Worm (Caenorhabditis elegans): ENCODE measurements around the gene chil-3.

- TF ChIP-seq pha-4 (GFP tag; IDR thresholded peaks at IDR 0.05) = no peak
- TF ChIP-seq pha-4 (tag; optimal IDR thresholded peaks at IDR 0.05) = no peak
- no peak for TF ChIP-seq F49E8.2 (tag; optimal IDR thresholded peaks at IDR 0.05; ENCODE audit: borderline replicate concordance)
- TF ChIP-seq F37D6.2 (tag; optimal IDR thresholded peaks at IDR 0.05) = no peak
- no peak for TF ChIP-seq R02D3.7 (tag; optimal IDR thresholded peaks at IDR 0.05)
- TF ChIP-seq pqm-1 (tag; optimal IDR thresholded peaks at IDR 0.05) = no peak
- no peak for TF ChIP-seq Y5F2A.4 (GFP tag; optimal IDR thresholded peaks at IDR 0.05)
- no peak for TF ChIP-seq nhr-6 (tag; optimal IDR thresholded peaks at IDR 0.05)
- no peak for TF ChIP-seq aly-2 (tag; optimal IDR thresholded peaks at IDR 0.05)
Measured at ce11 chrII:9904459-9904858, 43.2 kb upstream of the chil-3 start.
